Worm (Caenorhabditis elegans) whole organism, mixed stage, embryonic: Measurements from ENCODE around the gene fbxb-20.

Experiments
- cnd-1 ChIP-seq: fragments of 200-800 bp; sonication (Bioruptor generic); optimal IDR thresholded peaks from 2 replicates; lab custom pipeline; 2018; ENCODE audit warnings: mild to moderate bottlenecking, missing genetic modification characterization, missing compliant biosample characterization
- elt-1 ChIP-seq: sonication (generic microtip); optimal IDR thresholded peaks from 2 replicates; lab custom pipeline; 2017; ENCODE audit warnings: missing genetic modification characterization, mild to moderate bottlenecking, missing compliant biosample characterization, antibody characterized with exemption, moderate library complexity, borderline replicate concordance; ENCODE audit not compliant: insufficient read depth
- flh-1 ChIP-seq: fragments of 200-800 bp; sonication (Bioruptor generic); optimal IDR thresholded peaks from 2 replicates; lab custom pipeline; 2018; ENCODE audit warnings: mild to moderate bottlenecking, missing genetic modification characterization, moderate library complexity, missing compliant biosample characterization
- nhr-12 ChIP-seq: fragments of 150-350 bp; optimal IDR thresholded peaks from 2 replicates; lab custom pipeline; 2014; ENCODE audit warnings: missing biosample characterization, missing genetic modification characterization
- nhr-76 ChIP-seq: sonication (generic microtip); optimal IDR thresholded peaks from 2 replicates; lab custom pipeline; 2017; ENCODE audit warnings: missing biosample characterization, missing genetic modification characterization

- TF ChIP-seq nhr-76 (tag; lab: Kevin White, UChicago) (no peak), flh-1 (GFP tag; lab: Kevin White, UChicago) (no peak), elt-1 (tag; lab: Kevin White, UChicago) (no peak), cnd-1 (tag; lab: Kevin White, UChicago) (no peak), nhr-12 (tag; lab: Kevin White, UChicago) (no peak)
Measured at ce11 chrII:1662881-1663280, 12.5 kb upstream of the fbxb-20 start, which contains the start of gene ZC204.14.
